Worm (Caenorhabditis elegans): ENCODE data around the gene K10G4.5.

DNA sequence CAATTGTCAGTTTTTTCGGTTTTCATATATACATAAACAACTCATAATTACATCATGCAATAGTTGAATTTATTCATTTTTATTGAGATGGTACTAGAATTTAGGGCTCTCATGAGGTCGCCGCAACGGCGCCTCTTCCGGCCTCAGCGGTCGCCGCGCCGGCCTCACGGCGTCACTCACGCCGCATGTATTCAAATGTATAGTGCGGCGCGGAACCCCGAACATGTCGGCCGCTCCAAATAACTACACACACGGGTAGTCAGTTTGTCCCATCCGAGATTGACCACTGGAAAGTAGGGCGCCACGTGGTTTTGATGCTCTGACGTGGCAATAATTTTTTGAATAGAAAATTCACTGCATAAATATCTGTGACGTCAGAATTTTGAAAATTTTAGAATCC, 43.6 kb downstream of the K10G4.5 start:
- TF ChIP-seq pha-4 (tag; optimal IDR thresholded peaks at IDR 0.05): no peak
- no peak for TF ChIP-seq elt-1 (tag; optimal IDR thresholded peaks at IDR 0.05; ENCODE audit: borderline replicate concordance, insufficient read depth)
- TF ChIP-seq lsy-2 (tag; optimal IDR thresholded peaks at IDR 0.05): no peak
- TF ChIP-seq sptf-1 (tag; optimal IDR thresholded peaks at IDR 0.05): no peak
- TF ChIP-seq mep-1 (tag; optimal IDR thresholded peaks at IDR 0.05): no peak
